Fruit fly (Drosophila melanogaster) whole organism, embryonic: ENCODE results near the gene mxc.

Experiments used
- ATbp ChIP-seq: fragments of 200-800 bp; sonication (Bioruptor generic); optimal IDR thresholded peaks from 2 replicates; lab custom pipeline; 2017; ENCODE audit warnings: missing biosample characterization, mild to moderate bottlenecking, missing genetic modification characterization, missing genetic modification reagents
- Antp ChIP-seq: fragments of 200-800 bp; sonication (Bioruptor generic); optimal IDR thresholded peaks from 3 replicates; lab custom pipeline; 2016; ENCODE audit warnings: missing biosample characterization, missing genetic modification characterization
- Atf-2 ChIP-seq: fragments of 200-800 bp; sonication (Bioruptor generic); optimal IDR thresholded peaks from 2 replicates; lab custom pipeline; 2016; ENCODE audit warnings: missing biosample characterization, missing genetic modification characterization
- CG11093 ChIP-seq: fragments of 200-800 bp; sonication (Bioruptor generic); IDR thresholded peaks from 3 replicates; pipeline ENCODE4 v1.3.6; 2022; ENCODE audit warnings: missing biosample characterization, missing genetic modification characterization
- CG1529 ChIP-seq: fragments of 200-800 bp; sonication (Bioruptor generic); optimal IDR thresholded peaks from 3 replicates; lab custom pipeline; 2018; ENCODE audit warnings: missing biosample characterization, missing genetic modification characterization
- CG1647 ChIP-seq: fragments of 200-800 bp; sonication (Bioruptor generic); optimal IDR thresholded peaks from 3 replicates; lab custom pipeline; 2016; ENCODE audit warnings: missing biosample characterization, missing genetic modification characterization
- CG17361 ChIP-seq: fragments of 200-800 bp; sonication (Bioruptor generic); IDR thresholded peaks from 3 replicates; pipeline ENCODE4 v1.3.6; 2022; ENCODE audit warnings: missing biosample characterization, missing genetic modification characterization
- CG17385 ChIP-seq: fragments of 200-800 bp; sonication (Bioruptor generic); optimal IDR thresholded peaks from 3 replicates; lab custom pipeline; 2018; ENCODE audit warnings: missing biosample characterization, mild to moderate bottlenecking, missing genetic modification characterization
- CG18262 ChIP-seq: fragments of 200-800 bp; optimal IDR thresholded peaks from 3 replicates; lab custom pipeline; 2019; ENCODE audit warnings: missing biosample characterization, mild to moderate bottlenecking, missing genetic modification characterization, moderate library complexity
- CG18599 ChIP-seq: fragments of 200-800 bp; sonication (Bioruptor generic); optimal IDR thresholded peaks from 3 replicates; lab custom pipeline; 2017; ENCODE audit warnings: missing biosample characterization, missing genetic modification characterization, mild to moderate bottlenecking, moderate library complexity, missing genetic modification reagents
- CG31224 ChIP-seq: fragments of 200-800 bp; sonication (Bioruptor generic); IDR thresholded peaks from 2 replicates; pipeline ENCODE4 v1.3.6; 2022; ENCODE audit warnings: missing biosample characterization, missing genetic modification characterization
- CG31388 ChIP-seq: fragments of 200-800 bp; sonication (Bioruptor generic); optimal IDR thresholded peaks from 2 replicates; lab custom pipeline; 2016; ENCODE audit warnings: missing biosample characterization, missing genetic modification characterization
- CG34422 ChIP-seq: fragments of 200-800 bp; sonication (Bioruptor generic); IDR thresholded peaks from 3 replicates; pipeline ENCODE4 v1.3.6; 2022; ENCODE audit warnings: missing biosample characterization, missing genetic modification characterization
- CG3995 ChIP-seq: fragments of 200-800 bp; sonication (Bioruptor generic); optimal IDR thresholded peaks from 3 replicates; lab custom pipeline; 2016; ENCODE audit warnings: missing biosample characterization, missing genetic modification characterization
- CG4360 ChIP-seq: fragments of 200-800 bp; sonication (Bioruptor generic); IDR thresholded peaks from 2 replicates; pipeline ENCODE4 v1.3.6; 2022; ENCODE audit warnings: missing biosample characterization, missing genetic modification characterization
- CG6689 ChIP-seq: fragments of 200-800 bp; sonication (Bioruptor generic); IDR thresholded peaks from 2 replicates; pipeline ENCODE4 v1.3.6; 2022; ENCODE audit warnings: missing biosample characterization, missing genetic modification characterization
- CG7357 ChIP-seq: fragments of 200-800 bp; sonication (Bioruptor generic); IDR thresholded peaks from 3 replicates; pipeline ENCODE4 v1.3.6; 2022; ENCODE audit warnings: missing biosample characterization, missing genetic modification characterization
- CG8478 ChIP-seq: fragments of >200 bp; optimal IDR thresholded peaks from 2 replicates; lab custom pipeline; 2018
- Chrac-16 ChIP-seq: fragments of 200-800 bp; sonication (Bioruptor generic); optimal IDR thresholded peaks from 3 replicates; lab custom pipeline; 2016; ENCODE audit warnings: missing biosample characterization, missing genetic modification characterization
- D19B ChIP-seq: fragments of 200-800 bp; sonication (Bioruptor generic); optimal IDR thresholded peaks from 2 replicates; lab custom pipeline; 2017; ENCODE audit warnings: missing biosample characterization, mild to moderate bottlenecking, missing genetic modification characterization
- Deaf1 ChIP-seq: fragments of 200-800 bp; optimal IDR thresholded peaks from 3 replicates; lab custom pipeline; 2019; ENCODE audit warnings: missing biosample characterization, mild to moderate bottlenecking, missing genetic modification characterization, moderate library complexity
- Drgx ChIP-seq: fragments of 200-800 bp; sonication (Bioruptor generic); IDR thresholded peaks from 2 replicates; pipeline ENCODE4 v1.3.6; 2022; ENCODE audit warnings: missing biosample characterization, missing genetic modification characterization
- Fer2 ChIP-seq: fragments of 200-800 bp; sonication (Bioruptor generic); optimal IDR thresholded peaks from 2 replicates; lab custom pipeline; 2018; ENCODE audit warnings: missing biosample characterization, mild to moderate bottlenecking, missing genetic modification characterization, moderate library complexity
- Gug ChIP-seq: fragments of 200-800 bp; sonication (Bioruptor generic); IDR thresholded peaks from 4 replicates; pipeline ENCODE4 v1.3.6; 2022; ENCODE audit warnings: missing biosample characterization, missing genetic modification characterization
- Mad ChIP-seq: fragments of 200-800 bp; sonication (Bioruptor generic); optimal IDR thresholded peaks from 2 replicates; lab custom pipeline; 2016; ENCODE audit warnings: missing biosample characterization, missing genetic modification characterization
- NfI ChIP-seq: fragments of 200-800 bp; sonication (Bioruptor generic); optimal IDR thresholded peaks from 3 replicates; lab custom pipeline; 2018; ENCODE audit warnings: missing biosample characterization, mild to moderate bottlenecking, missing genetic modification characterization, moderate library complexity
- Rx ChIP-seq: fragments of 200-800 bp; sonication (Bioruptor generic); IDR thresholded peaks from 2 replicates; pipeline ENCODE4 v1.3.6; 2022; ENCODE audit warnings: missing biosample characterization, missing genetic modification characterization
- Sin3A ChIP-seq: fragments of >200 bp; optimal IDR thresholded peaks from 2 replicates; lab custom pipeline; 2018
- Spps ChIP-seq: fragments of 200-800 bp; sonication (Bioruptor generic); optimal IDR thresholded peaks from 2 replicates; lab custom pipeline; 2018; ENCODE audit warnings: missing biosample characterization, mild to moderate bottlenecking, missing genetic modification characterization
- Usf ChIP-seq: fragments of 200-800 bp; sonication (Bioruptor generic); optimal IDR thresholded peaks from 2 replicates; lab custom pipeline; 2017; ENCODE audit warnings: missing genotype, missing biosample characterization, missing genetic modification characterization
- ase ChIP-seq: fragments of 200-800 bp; sonication (Bioruptor generic); IDR thresholded peaks from 3 replicates; pipeline ENCODE4 v1.3.6; 2022; ENCODE audit warnings: missing biosample characterization, missing genetic modification characterization
- az2 ChIP-seq: fragments of 200-800 bp; sonication (Bioruptor generic); optimal IDR thresholded peaks from 3 replicates; lab custom pipeline; 2016; ENCODE audit warnings: missing biosample characterization, missing genetic modification characterization
- dan ChIP-seq: fragments of 200-800 bp; sonication (Bioruptor generic); IDR thresholded peaks from 2 replicates; pipeline ENCODE4 v1.3.6; 2022; ENCODE audit warnings: missing biosample characterization, missing genetic modification characterization
- danr ChIP-seq: fragments of 200-800 bp; sonication (Bioruptor generic); IDR thresholded peaks from 2 replicates; pipeline ENCODE4 v1.3.6; 2022; ENCODE audit warnings: missing biosample characterization, missing genetic modification characterization
- dmrt99B ChIP-seq: fragments of 200-800 bp; sonication (Bioruptor generic); optimal IDR thresholded peaks from 2 replicates; lab custom pipeline; 2018; ENCODE audit warnings: missing biosample characterization, mild to moderate bottlenecking, missing genetic modification characterization, moderate library complexity
- fd3F ChIP-seq: fragments of 200-800 bp; sonication (Bioruptor generic); optimal IDR thresholded peaks from 2 replicates; lab custom pipeline; 2018; ENCODE audit warnings: missing biosample characterization, mild to moderate bottlenecking, missing genetic modification characterization, moderate library complexity
- grau ChIP-seq: fragments of 200-800 bp; optimal IDR thresholded peaks from 3 replicates; lab custom pipeline; 2019; ENCODE audit warnings: missing biosample characterization, mild to moderate bottlenecking, missing genetic modification characterization, moderate library complexity
- h ChIP-seq: fragments of >200 bp; optimal IDR thresholded peaks from 2 replicates; lab custom pipeline; 2017
- her ChIP-seq: fragments of 200-800 bp; sonication (Bioruptor generic); optimal IDR thresholded peaks from 2 replicates; lab custom pipeline; 2016; ENCODE audit warnings: missing biosample characterization, missing genetic modification characterization
- klu ChIP-seq: fragments of 200-800 bp; sonication (Bioruptor generic); IDR thresholded peaks from 2 replicates; pipeline ENCODE4 v1.3.6; 2022; ENCODE audit warnings: missing biosample characterization, missing genetic modification characterization
- phol ChIP-seq: fragments of 200-800 bp; sonication (Bioruptor generic); optimal IDR thresholded peaks from 3 replicates; lab custom pipeline; 2018; ENCODE audit warnings: missing biosample characterization, mild to moderate bottlenecking, missing genetic modification characterization, moderate library complexity
- pnt ChIP-seq: fragments of 200-800 bp; sonication (Bioruptor generic); optimal IDR thresholded peaks from 3 replicates; lab custom pipeline; 2016; ENCODE audit warnings: missing biosample characterization, missing genetic modification characterization
- psq ChIP-seq: fragments of 200-800 bp; sonication (Bioruptor generic); optimal IDR thresholded peaks from 2 replicates; lab custom pipeline; 2017; ENCODE audit warnings: missing biosample characterization, missing genetic modification characterization
- sisA ChIP-seq: fragments of 200-800 bp; sonication (Bioruptor generic); IDR thresholded peaks from 2 replicates; pipeline ENCODE4 v1.3.6; 2022; ENCODE audit warnings: missing biosample characterization, missing genetic modification characterization
- sna ChIP-seq: fragments of 200-800 bp; sonication (Bioruptor generic); IDR thresholded peaks from 2 replicates; pipeline ENCODE4 v1.3.6; 2022; ENCODE audit warnings: missing biosample characterization, missing genetic modification characterization; ENCODE audit not compliant: partially characterized antibody
- stc ChIP-seq: fragments of 200-800 bp; sonication (Bioruptor generic); IDR thresholded peaks from 2 replicates; pipeline ENCODE4 v1.3.6; 2022; ENCODE audit warnings: missing biosample characterization, missing genetic modification characterization
- sug ChIP-seq: fragments of 200-800 bp; optimal IDR thresholded peaks from 2 replicates; lab custom pipeline; 2019; ENCODE audit warnings: missing biosample characterization, mild to moderate bottlenecking, missing genetic modification characterization, moderate library complexity
- tup ChIP-seq: fragments of 200-800 bp; sonication (Bioruptor generic); optimal IDR thresholded peaks from 2 replicates; lab custom pipeline; 2016; ENCODE audit warnings: missing biosample characterization, mild to moderate bottlenecking, missing genetic modification characterization, moderate library complexity
- twi ChIP-seq: fragments of 200-800 bp; optimal IDR thresholded peaks from 2 replicates; lab custom pipeline; 2019; ENCODE audit warnings: missing biosample characterization, mild to moderate bottlenecking, missing genetic modification characterization, moderate library complexity
- tx ChIP-seq: fragments of 200-800 bp; sonication (Bioruptor generic); optimal IDR thresholded peaks from 2 replicates; lab custom pipeline; 2016; ENCODE audit warnings: missing biosample characterization, missing genetic modification characterization
- vvl ChIP-seq: fragments of 200-800 bp; sonication (Bioruptor generic); IDR thresholded peaks from 2 replicates; pipeline ENCODE4 v1.3.6; 2022; ENCODE audit warnings: missing biosample characterization, missing genetic modification characterization
- zfh1 ChIP-seq: fragments of 200-800 bp; sonication (Bioruptor generic); IDR thresholded peaks from 3 replicates; pipeline ENCODE4 v1.3.6; 2022; ENCODE audit warnings: missing biosample characterization, missing genetic modification characterization

Gene mxc

DNA sequence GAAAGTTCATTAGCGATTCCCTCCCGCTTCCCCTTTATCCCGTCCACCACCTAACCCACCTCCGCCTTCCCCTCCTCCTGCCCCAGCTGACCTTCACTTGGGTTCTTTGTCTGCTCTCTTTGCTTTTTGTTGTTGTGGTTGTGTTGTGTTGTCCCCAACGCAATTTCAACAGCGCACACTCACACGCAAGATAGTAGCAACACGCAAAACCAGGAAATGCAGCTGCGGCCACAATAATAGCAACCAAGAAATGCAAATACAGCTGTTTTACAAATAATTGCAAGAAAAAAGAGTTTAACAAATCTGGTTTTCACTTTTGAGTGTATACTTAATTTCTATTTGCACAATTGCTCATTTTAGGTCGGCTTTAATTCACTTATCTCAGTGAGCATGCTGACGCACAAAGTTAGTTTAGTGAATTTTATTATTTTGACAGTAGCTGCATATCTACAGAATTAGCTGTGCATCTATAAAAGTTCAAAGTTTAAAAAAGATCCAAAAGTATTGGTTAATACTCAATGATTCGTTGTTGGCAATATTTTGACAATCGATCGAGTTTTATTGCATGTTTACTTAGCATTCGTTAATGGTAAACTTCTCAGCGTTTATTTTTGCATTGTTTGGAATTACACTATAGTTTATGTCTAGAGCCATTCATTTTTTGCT, 8.1 kb upstream of the mxc start (continued):
- no peak for TF ChIP-seq psq (GFP tag; lab: Kevin White, UChicago)
- TF ChIP-seq sna (GFP tag; lab: Robert Waterston, UW) = no peak
- peak; percentile 18 for TF ChIP-seq CG18599
- TF ChIP-seq NfI = no peak
- TF ChIP-seq CG31388 (GFP tag; lab: Kevin White, UChicago) = no peak
- TF ChIP-seq CG31224 (GFP tag; lab: Robert Waterston, UW) = no peak
- no peak for TF ChIP-seq CG3995 (GFP tag; lab: Kevin White, UChicago)
- TF ChIP-seq az2 (GFP tag; lab: Kevin White, UChicago) = peak; percentile 39
- no peak for TF ChIP-seq Sin3A (lab: Kevin White, UChicago)
- peak; percentile 37 for TF ChIP-seq ATbp (GFP tag; lab: Kevin White, UChicago)
- TF ChIP-seq vvl (GFP tag; lab: Robert Waterston, UW) = 0 out of 2 replicates have a peak, but pooled peaks have one; percentile 19
- TF ChIP-seq sisA (GFP tag; lab: Robert Waterston, UW) = 0 out of 2 replicates have a peak, but pooled peaks have one; percentile 26
- TF ChIP-seq CG34422 (GFP tag; lab: Robert Waterston, UW) = no peak
- no peak for TF ChIP-seq Fer2 (tag; lab: Kevin White, UChicago)
- TF ChIP-seq twi (tag; lab: Kevin White, UChicago) = no peak
- TF ChIP-seq CG8478 (lab: Kevin White, UChicago) = no peak
- peak; percentile 25 for TF ChIP-seq grau (tag; lab: Kevin White, UChicago)
- no peak for TF ChIP-seq Rx (GFP tag; lab: Robert Waterston, UW)
- no peak for TF ChIP-seq h (lab: Kevin White, UChicago)
- peak; percentile 3 for TF ChIP-seq pnt (GFP tag; lab: Kevin White, UChicago)
- peak; percentile 15 for TF ChIP-seq phol (tag; lab: Kevin White, UChicago)
- TF ChIP-seq dan (GFP tag; lab: Robert Waterston, UW) = no peak
- TF ChIP-seq her = no peak
- no peak for TF ChIP-seq Deaf1
- TF ChIP-seq dmrt99B (tag; lab: Kevin White, UChicago) = peak; percentile 45
- no peak for TF ChIP-seq Atf-2 (GFP tag; lab: Kevin White, UChicago)
- TF ChIP-seq CG1529 (GFP tag; lab: Kevin White, UChicago) = peak; percentile 5
- no peak for TF ChIP-seq CG7357 (GFP tag; lab: Robert Waterston, UW)
- no peak for TF ChIP-seq Mad (GFP tag; lab: Kevin White, UChicago)
- TF ChIP-seq Gug (GFP tag; lab: Robert Waterston, UW) = no peak
- no peak for TF ChIP-seq tup (GFP tag; lab: Kevin White, UChicago)
- TF ChIP-seq D19B (GFP tag; lab: Kevin White, UChicago) = no peak
- TF ChIP-seq CG1647 (GFP tag; lab: Kevin White, UChicago) = no peak
- TF ChIP-seq CG17361 (GFP tag; lab: Robert Waterston, UW) = peak; percentile 47; the same call in 1 of the 3 replicates
- peak; percentile 55; the same call in 2 of the 3 replicates for TF ChIP-seq zfh1
- TF ChIP-seq ase = 0 out of 3 replicates have a peak, but pooled peaks have one; percentile 41
- no peak for TF ChIP-seq Chrac-16
- TF ChIP-seq Usf (GFP tag; lab: Kevin White, UChicago) = no peak
- TF ChIP-seq CG11093 (GFP tag; lab: Robert Waterston, UW) = no peak
- TF ChIP-seq Spps (tag; lab: Kevin White, UChicago) = no peak
- peak; percentile 51 for TF ChIP-seq Drgx (GFP tag; lab: Robert Waterston, UW)
- TF ChIP-seq CG6689 (GFP tag; lab: Robert Waterston, UW) = peak; percentile 43; the same call in 1 of the 2 replicates
- no peak for TF ChIP-seq danr (GFP tag; lab: Robert Waterston, UW)
- peak; percentile 26 for TF ChIP-seq CG18262 (tag; lab: Kevin White, UChicago)
- TF ChIP-seq stc (GFP tag; lab: Robert Waterston, UW) = peak; percentile 43; the same call in 1 of the 2 replicates
- TF ChIP-seq Antp = peak; percentile 13
- TF ChIP-seq klu (GFP tag; lab: Robert Waterston, UW) = no peak
- TF ChIP-seq CG4360 (GFP tag; lab: Robert Waterston, UW) = peak; percentile 25; the same call in 1 of the 2 replicates
- no peak for TF ChIP-seq tx (GFP tag; lab: Kevin White, UChicago)
- no peak for TF ChIP-seq fd3F (GFP tag; lab: Kevin White, UChicago)
- TF ChIP-seq CG17385 = peak; percentile 4
- TF ChIP-seq sug (tag; lab: Kevin White, UChicago) = peak; percentile 8
